Fruit fly (Drosophila melanogaster): ENCODE data around the gene cindr.

Gene cindr

dm6 chr3R:30820707-30821319, 12.4 kb downstream of the cindr start:
- TF ChIP-seq CTCF (optimal IDR thresholded peaks at IDR 0.05) (no peak), CG8478 (optimal IDR thresholded peaks at IDR 0.05) (no peak)

dm6 chr3R:30821968-30822449, 13.6 kb downstream of the cindr start:
- TF ChIP-seq CG8478 (optimal IDR thresholded peaks at IDR 0.05) (no peak), CTCF (optimal IDR thresholded peaks at IDR 0.05) (no peak)

- TF ChIP-seq CG8478 (optimal IDR thresholded peaks at IDR 0.05) = no peak
- TF ChIP-seq CTCF (optimal IDR thresholded peaks at IDR 0.05) = no peak
Measured at dm6 chr3R:30827544-30827943, 19.1 kb downstream of the cindr start, which contains the start of gene CG15544. Gene CG15544, plus strand, starts transcription at chr3R:30827819.

- TF ChIP-seq CTCF (optimal IDR thresholded peaks at IDR 0.05) = no peak
- TF ChIP-seq CG8478 (optimal IDR thresholded peaks at IDR 0.05) = no peak
Measured at dm6 chr3R:30828433-30829034, 20.1 kb downstream of the cindr start.

dm6 chr3R:30832130-30832529, 23.7 kb downstream of the cindr start:
- no peak for TF ChIP-seq CTCF (optimal IDR thresholded peaks at IDR 0.05)
- no peak for TF ChIP-seq CG8478 (optimal IDR thresholded peaks at IDR 0.05)

- no peak for TF ChIP-seq CTCF (optimal IDR thresholded peaks at IDR 0.05)
- TF ChIP-seq CG8478 (optimal IDR thresholded peaks at IDR 0.05) = no peak
Measured at dm6 chr3R:30833078-30833477, 24.7 kb downstream of the cindr start.

- TF ChIP-seq CTCF (optimal IDR thresholded peaks at IDR 0.05) = no peak
- no peak for TF ChIP-seq CG8478 (optimal IDR thresholded peaks at IDR 0.05)
Measured at dm6 chr3R:30840741-30841140, 32.3 kb downstream of the cindr start.

dm6 chr3R:30842199-30842598, 33.8 kb downstream of the cindr start:
- TF ChIP-seq CTCF (optimal IDR thresholded peaks at IDR 0.05) (no peak), CG8478 (optimal IDR thresholded peaks at IDR 0.05) (no peak)

dm6 chr3R:30842639-30843476, 34.4 kb downstream of the cindr start:
- no peak for TF ChIP-seq CG8478 (optimal IDR thresholded peaks at IDR 0.05)
- TF ChIP-seq CTCF (optimal IDR thresholded peaks at IDR 0.05) = no peak

- no peak for TF ChIP-seq CTCF (optimal IDR thresholded peaks at IDR 0.05)
- TF ChIP-seq CG8478 (optimal IDR thresholded peaks at IDR 0.05) = no peak
Measured at dm6 chr3R:30843709-30844108, 35.3 kb downstream of the cindr start.

- TF ChIP-seq CG8478 (optimal IDR thresholded peaks at IDR 0.05) (no peak), CTCF (optimal IDR thresholded peaks at IDR 0.05) (no peak)
Measured at dm6 chr3R:30844436-30844835, 36.0 kb downstream of the cindr start.

dm6 chr3R:30849473-30850145, 41.2 kb downstream of the cindr start:
- TF ChIP-seq CTCF (optimal IDR thresholded peaks at IDR 0.05) = no peak

- TF ChIP-seq CG8478 (optimal IDR thresholded peaks at IDR 0.05) = no peak
- no peak for TF ChIP-seq CTCF (optimal IDR thresholded peaks at IDR 0.05)
Measured at dm6 chr3R:30850460-30850859, 42.0 kb downstream of the cindr start.

- no peak for TF ChIP-seq CG8478 (optimal IDR thresholded peaks at IDR 0.05)
- TF ChIP-seq CTCF (optimal IDR thresholded peaks at IDR 0.05) = no peak
Measured at dm6 chr3R:30851843-30852365, 43.5 kb downstream of the cindr start, which contains the start of gene tll. Gene tll, plus strand, starts transcription at chr3R:30852315.

dm6 chr3R:30855176-30855575, 46.8 kb downstream of the cindr start:
- TF ChIP-seq CG8478 (optimal IDR thresholded peaks at IDR 0.05) (no peak), CTCF (optimal IDR thresholded peaks at IDR 0.05) (no peak)
